Worm (Caenorhabditis elegans) whole organism, L1 larva: ENCODE data around the gene sax-3.

Experiments used
- C04F5.9 ChIP-seq: sonication (generic microtip); optimal IDR thresholded peaks from 2 replicates; lab custom pipeline; 2016; ENCODE audit warnings: missing genetic modification characterization, missing compliant biosample characterization
- C16A3.4 ChIP-seq: fragments of 150-350 bp; optimal IDR thresholded peaks from 2 replicates; lab custom pipeline; 2014; ENCODE audit warnings: missing biosample characterization, missing genetic modification characterization
- C34B4.2 ChIP-seq: sonication (generic microtip); optimal IDR thresholded peaks from 2 replicates; lab custom pipeline; 2017; ENCODE audit warnings: mild to moderate bottlenecking, missing genetic modification characterization, missing compliant biosample characterization
- F16B12.6 ChIP-seq: fragments of 150-350 bp; optimal IDR thresholded peaks from 2 replicates; lab custom pipeline; 2014; ENCODE audit warnings: missing biosample characterization, missing genetic modification characterization
- aha-1 ChIP-seq: fragments of 150-350 bp; optimal IDR thresholded peaks from 2 replicates; lab custom pipeline; 2014; ENCODE audit warnings: missing biosample characterization, missing genetic modification characterization
- alr-1 ChIP-seq: fragments of 200-800 bp; sonication (Bioruptor generic); optimal IDR thresholded peaks from 2 replicates; lab custom pipeline; 2018; ENCODE audit warnings: borderline replicate concordance, mild to moderate bottlenecking, missing genetic modification characterization, missing compliant biosample characterization
- aly-2 ChIP-seq: fragments of 150-350 bp; optimal IDR thresholded peaks from 2 replicates; lab custom pipeline; 2014; ENCODE audit warnings: missing biosample characterization, missing genetic modification characterization
- ama-1 ChIP-seq: fragments of 150-350 bp; optimal IDR thresholded peaks from 2 replicates; lab custom pipeline; 2014
- ceh-8 ChIP-seq: fragments of 200-800 bp; sonication (Bioruptor generic); optimal IDR thresholded peaks from 2 replicates; lab custom pipeline; 2018; ENCODE audit warnings: mild to moderate bottlenecking, missing genetic modification characterization, moderate library complexity, missing compliant biosample characterization
- ceh-82 ChIP-seq, 3 experiments: fragments of 150-350 bp in 1 of 3; sonication (generic microtip) in 2 of 3; optimal IDR thresholded peaks; 2 replicates each; lab custom pipeline; 2014 to 2017; ENCODE audit warnings: missing biosample characterization in 3 of 3, missing genetic modification characterization in 3 of 3
- ceh-88 ChIP-seq: fragments of 200-800 bp; sonication (Bioruptor generic); IDR thresholded peaks from 2 replicates; pipeline ENCODE4 v1.3.6; 2022; ENCODE audit warnings: missing genetic modification characterization, missing compliant biosample characterization
- ceh-90 ChIP-seq: sonication (generic microtip); optimal IDR thresholded peaks from 2 replicates; lab custom pipeline; 2016; ENCODE audit warnings: missing genetic modification characterization, missing compliant biosample characterization
- dpl-1 ChIP-seq, 3 experiments: fragments of 150-350 bp in 2 of 3; sonication (generic microtip) in 1 of 3; optimal IDR thresholded peaks; 2 replicates each; lab custom pipeline; 2014 to 2017; ENCODE audit warnings: missing biosample characterization in 3 of 3, missing genetic modification characterization in 3 of 3, missing genetic modification reagents in 3 of 3
- ets-5 ChIP-seq: fragments of 200-800 bp; sonication (Bioruptor generic); IDR thresholded peaks from 2 replicates; pipeline ENCODE4 v1.3.6; 2022; ENCODE audit warnings: missing genetic modification characterization, missing compliant biosample characterization
- fkh-10 ChIP-seq: sonication (generic microtip); optimal IDR thresholded peaks from 2 replicates; lab custom pipeline; 2017; ENCODE audit warnings: missing biosample characterization, missing genetic modification reagents, missing genetic modification characterization
- grh-1 ChIP-seq: fragments of 200-800 bp; sonication (Bioruptor generic); IDR thresholded peaks from 2 replicates; pipeline ENCODE4 v1.3.6; 2022; ENCODE audit warnings: missing genetic modification reagents, missing genetic modification characterization, missing compliant biosample characterization
- hlh-4 ChIP-seq: sonication (generic microtip); optimal IDR thresholded peaks from 2 replicates; lab custom pipeline; 2016; ENCODE audit warnings: mild to moderate bottlenecking, missing genetic modification characterization, missing compliant biosample characterization
- jun-1 ChIP-seq: fragments of 150-350 bp; optimal IDR thresholded peaks from 2 replicates; lab custom pipeline; 2014; ENCODE audit warnings: missing biosample characterization, missing genetic modification reagents, missing genetic modification characterization
- lin-13 ChIP-seq: fragments of 150-350 bp; optimal IDR thresholded peaks from 2 replicates; lab custom pipeline; 2014; ENCODE audit warnings: missing biosample characterization, missing genetic modification reagents, missing genetic modification characterization
- lin-15B ChIP-seq: fragments of 150-350 bp; sonication (generic microtip); optimal IDR thresholded peaks from 3 replicates; lab custom pipeline; 2014; ENCODE audit warnings: missing biosample characterization, missing genetic modification characterization
- lin-35 ChIP-seq, 2 experiments: fragments of 150-350 bp; optimal IDR thresholded peaks; 2 replicates each; lab custom pipeline; 2014; ENCODE audit warnings: missing biosample characterization in 2 of 2, missing genetic modification characterization in 2 of 2, missing genetic modification reagents in 2 of 2
- lin-39 ChIP-seq: fragments of 150-350 bp; optimal IDR thresholded peaks from 2 replicates; lab custom pipeline; 2014; ENCODE audit warnings: missing biosample characterization, missing genetic modification reagents, missing genetic modification characterization
- mef-2 ChIP-seq: fragments of 150-350 bp; optimal IDR thresholded peaks from 2 replicates; lab custom pipeline; 2014; ENCODE audit warnings: missing biosample characterization, missing genetic modification characterization
- nhr-19 ChIP-seq: fragments of 200-800 bp; sonication (Bioruptor generic); conservative IDR thresholded peaks from 2 replicates; pipeline ENCODE4 v1.3.6; 2022; ENCODE audit warnings: missing genetic modification characterization, missing compliant biosample characterization
- nhr-77 ChIP-seq: fragments of 150-350 bp; optimal IDR thresholded peaks from 2 replicates; lab custom pipeline; 2014; ENCODE audit warnings: missing biosample characterization, missing genetic modification characterization
- pax-3 ChIP-seq: fragments of 200-800 bp; sonication (Bioruptor generic); optimal IDR thresholded peaks from 2 replicates; lab custom pipeline; 2018; ENCODE audit warnings: mild to moderate bottlenecking, missing genetic modification characterization, moderate library complexity, missing compliant biosample characterization
- rnt-1 ChIP-seq: sonication (generic microtip); optimal IDR thresholded peaks from 2 replicates; lab custom pipeline; 2016; ENCODE audit warnings: mild to moderate bottlenecking, missing genetic modification characterization, moderate library complexity, missing compliant biosample characterization
- skn-1 ChIP-seq: fragments of 150-350 bp; optimal IDR thresholded peaks from 2 replicates; lab custom pipeline; 2014; ENCODE audit warnings: missing biosample characterization, missing genetic modification characterization
- sox-4 ChIP-seq: sonication (generic microtip); optimal IDR thresholded peaks from 2 replicates; lab custom pipeline; 2016; ENCODE audit warnings: missing genetic modification characterization, missing compliant biosample characterization
- swsn-7 ChIP-seq: sonication (generic microtip); optimal IDR thresholded peaks from 2 replicates; lab custom pipeline; 2016; ENCODE audit warnings: missing genetic modification characterization, missing compliant biosample characterization
- tlp-1 ChIP-seq: fragments of 150-350 bp; optimal IDR thresholded peaks from 2 replicates; lab custom pipeline; 2014; ENCODE audit warnings: missing biosample characterization, missing genetic modification characterization
- unc-130 ChIP-seq: fragments of 150-350 bp; optimal IDR thresholded peaks from 2 replicates; lab custom pipeline; 2017; ENCODE audit warnings: missing biosample characterization, missing genetic modification characterization, inconsistent platforms
- unc-86 ChIP-seq: sonication (generic microtip); optimal IDR thresholded peaks from 2 replicates; lab custom pipeline; 2016; ENCODE audit warnings: missing genetic modification characterization, missing compliant biosample characterization
- vab-15 ChIP-seq: sonication (generic microtip); optimal IDR thresholded peaks from 2 replicates; lab custom pipeline; 2017; ENCODE audit warnings: missing genotype, mild to moderate bottlenecking, missing genetic modification characterization, missing compliant biosample characterization
- zip-4 ChIP-seq: fragments of 200-800 bp; sonication (Bioruptor generic); optimal IDR thresholded peaks from 2 replicates; lab custom pipeline; 2018; ENCODE audit warnings: mild to moderate bottlenecking, missing genetic modification characterization, moderate library complexity, missing compliant biosample characterization
- ztf-11 ChIP-seq, 2 experiments: sonication (generic microtip); optimal IDR thresholded peaks; 2 replicates each; lab custom pipeline; 2016 to 2017; ENCODE audit warnings: missing genetic modification characterization in 2 of 2, missing biosample characterization in 1 of 2, missing compliant biosample characterization in 1 of 2
- ztf-4 ChIP-seq: fragments of 150-350 bp; optimal IDR thresholded peaks from 2 replicates; lab custom pipeline; 2014; ENCODE audit warnings: missing biosample characterization, missing genetic modification characterization

The sax-3 gene

DNA sequence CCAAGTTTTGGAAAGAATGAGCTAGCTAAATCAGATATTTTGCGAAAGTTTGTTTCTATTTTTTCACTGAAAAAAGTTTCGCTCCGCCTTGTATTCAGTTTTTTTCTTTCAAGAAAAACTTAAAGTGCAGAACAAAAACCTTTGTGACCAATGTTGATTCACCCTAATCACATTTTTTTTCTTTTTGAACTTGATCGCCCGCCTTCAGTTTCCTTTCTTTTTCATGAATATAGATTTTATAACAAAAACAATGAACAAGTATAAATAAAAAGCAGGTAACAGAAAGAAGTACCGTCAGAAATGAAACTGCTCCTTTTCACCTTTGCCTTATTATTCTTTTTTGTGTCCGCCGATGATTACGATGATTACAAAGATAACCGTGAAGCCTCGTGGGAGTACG lies 22.2 kb downstream of the sax-3 start, which contains the start of gene ZK813.2:
TSS of gene ZK813.2 (plus strand) at position 301 of the 400 bp plus-strand sequence.
- TF ChIP-seq zip-4, result no peak

DNA sequence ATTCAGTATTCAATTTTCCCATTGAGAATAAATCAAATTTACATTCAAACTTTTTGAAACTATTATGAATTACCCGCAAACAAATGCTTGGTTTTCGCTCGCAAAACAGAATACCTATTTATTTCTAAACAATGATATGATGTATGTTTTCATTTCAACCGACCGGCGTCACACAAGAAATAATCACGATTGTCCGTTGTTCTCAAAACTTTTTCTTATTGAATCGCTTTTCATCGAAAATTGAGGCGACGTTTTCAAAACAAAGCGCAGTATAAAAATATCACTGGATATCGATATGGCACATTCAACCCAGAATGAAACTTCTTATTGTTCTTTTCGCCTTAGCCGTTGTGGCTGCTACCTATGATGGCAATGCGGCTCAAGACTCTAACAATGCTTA lies 24.2 kb downstream of the sax-3 start, which contains the start of gene ZK813.3:
TSS of gene ZK813.3 (plus strand) at position 301 of the 400 bp plus-strand sequence.
- TF ChIP-seq aha-1 (tag; lab: Kevin White, UChicago) (no peak), skn-1 (tag; lab: Kevin White, UChicago) (no peak), C34B4.2 (tag; lab: Kevin White, UChicago) (no peak), ceh-82 (tag; optimal IDR thresholded peaks at IDR 0.05; lab: Kevin White, UChicago) (no peak), lin-39 (tag; lab: Kevin White, UChicago) (no peak), unc-130 (no peak), grh-1 (GFP tag; lab: Robert Waterston, UW) (no peak), tlp-1 (no peak), lin-35 (GFP tag; optimal IDR thresholded peaks at IDR 0.05; lab: Kevin White, UChicago) (no peak), rnt-1 (tag; lab: Kevin White, UChicago) (no peak), alr-1 (tag; lab: Kevin White, UChicago) (no peak), nhr-19 (GFP tag; lab: Robert Waterston, UW) (no peak), lin-13 (GFP tag; lab: Kevin White, UChicago) (no peak), aly-2 (tag; lab: Kevin White, UChicago) (no peak)

DNA sequence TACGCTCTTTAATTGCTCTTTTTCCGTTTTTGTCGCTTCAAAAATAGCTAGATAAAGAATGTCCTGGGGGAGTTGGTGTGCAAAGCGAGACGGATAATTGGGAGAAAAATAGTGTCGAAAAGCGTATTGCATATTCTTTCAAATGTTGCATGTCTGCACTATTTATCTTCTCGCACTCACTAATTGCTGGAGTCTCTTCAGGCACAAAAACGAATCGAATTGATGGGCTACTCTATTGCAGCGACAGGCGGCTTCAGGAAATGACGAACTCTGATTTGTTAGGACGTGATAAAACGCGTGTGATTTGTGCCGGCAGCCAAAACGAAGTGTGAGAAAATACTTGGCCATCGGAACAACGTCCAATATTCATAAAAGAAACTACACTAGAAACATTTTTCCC lies 25.4 kb downstream of the sax-3 start:
- TF ChIP-seq rnt-1 (tag; lab: Kevin White, UChicago) (peak; percentile 65), ceh-88 (GFP tag; lab: Robert Waterston, UW) (no peak)

DNA sequence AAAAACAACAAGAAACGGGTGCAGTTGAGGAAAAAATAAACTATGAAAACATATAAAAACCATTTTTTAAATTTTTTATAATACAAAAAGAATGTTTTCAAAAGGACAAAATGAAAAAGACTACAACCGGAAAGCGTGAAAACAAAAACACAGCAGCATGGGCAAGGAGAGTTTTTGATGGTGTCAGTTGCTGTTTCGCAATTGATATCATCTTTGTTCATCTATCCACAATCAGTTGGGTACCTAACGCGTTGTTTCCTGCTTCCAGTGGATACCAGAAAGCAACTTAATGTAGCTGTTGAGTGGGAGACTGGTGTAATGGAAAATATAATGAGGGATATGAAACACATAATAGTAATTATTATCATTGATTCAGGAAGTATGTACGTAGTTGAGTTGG lies 25.9 kb downstream of the sax-3 start:
- TF ChIP-seq pax-3 (tag; lab: Kevin White, UChicago), result no peak
- peak; percentile 59 for TF ChIP-seq rnt-1 (tag; lab: Kevin White, UChicago)

DNA sequence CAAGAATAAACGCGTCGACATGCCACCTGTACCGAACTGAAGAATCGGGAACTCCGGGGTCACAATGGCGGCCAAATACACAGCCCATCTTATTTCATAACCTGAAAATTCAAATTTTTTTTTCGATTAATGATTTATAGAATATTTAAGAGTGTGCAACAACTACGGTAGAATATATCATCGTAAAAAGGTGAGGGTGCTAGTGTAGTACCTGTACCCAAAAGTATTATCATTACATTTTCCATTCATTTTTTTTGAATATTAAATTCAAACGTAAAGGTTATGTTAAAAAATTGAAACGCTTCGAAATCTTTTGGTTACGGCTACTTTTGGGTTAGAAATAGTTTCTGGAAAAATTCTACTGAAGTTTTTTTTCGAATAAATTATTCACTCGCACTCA lies 35.7 kb downstream of the sax-3 start, which contains the start of gene ZK813.4:
TSS of gene ZK813.4 (minus strand) at position 101 of the 400 bp plus-strand sequence.
- TF ChIP-seq ceh-90 (tag; lab: Kevin White, UChicago) (no peak), grh-1 (GFP tag; lab: Robert Waterston, UW) (no peak), nhr-77 (no peak), mef-2 (no peak), ets-5 (no peak), ceh-82 (tag; optimal IDR thresholded peaks at IDR 0.05; lab: Kevin White, UChicago) (no peak), C16A3.4 (tag; lab: Kevin White, UChicago) (no peak), lin-15B (no peak)

DNA sequence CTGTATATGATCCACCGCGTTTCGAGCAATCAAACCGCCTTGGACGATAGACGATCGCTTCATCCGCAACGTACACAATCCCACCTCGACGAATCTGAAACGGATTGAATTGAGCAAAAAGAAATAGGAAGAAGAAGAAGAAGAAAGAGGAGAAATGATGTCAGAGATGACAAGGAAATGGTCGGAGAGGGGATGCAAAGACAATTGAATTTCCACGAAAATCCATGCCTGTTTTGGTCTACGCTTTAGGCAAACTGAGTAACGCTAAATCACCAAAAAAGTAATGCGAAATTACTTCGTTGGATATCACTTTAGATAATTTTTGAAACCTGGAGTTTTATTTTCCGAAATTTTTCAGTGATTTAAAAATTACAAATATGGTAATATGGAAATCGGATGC lies 36.6 kb downstream of the sax-3 start:
- peak; percentile 59 for TF ChIP-seq fkh-10
- TF ChIP-seq unc-86 (tag; lab: Kevin White, UChicago), result no peak
- TF ChIP-seq C04F5.9 (tag; lab: Kevin White, UChicago), result no peak

DNA sequence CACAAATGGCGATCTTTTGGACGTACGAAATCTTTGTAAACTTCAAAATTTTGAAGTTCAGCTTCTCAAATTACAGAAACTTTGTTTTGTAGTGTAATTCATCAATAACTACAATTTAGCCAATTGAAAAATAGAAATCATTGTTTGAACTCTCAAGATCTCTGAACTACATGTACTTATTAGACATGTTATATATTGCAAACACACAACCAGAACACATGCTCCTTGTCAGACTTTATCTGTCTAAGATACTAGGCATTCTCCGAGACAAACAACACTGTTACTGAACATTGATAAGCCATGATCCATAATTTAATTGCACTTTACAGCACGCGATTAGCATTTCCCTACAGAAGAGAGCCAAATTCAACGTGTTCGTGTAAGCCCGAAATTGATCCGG lies 41.2 kb downstream of the sax-3 start, which contains the start of gene ZK813.6:
TSS of gene ZK813.6 (plus strand) at position 301 of the 400 bp plus-strand sequence.
- TF ChIP-seq ztf-4 (tag; lab: Kevin White, UChicago), result no peak
- TF ChIP-seq F16B12.6 (tag; lab: Kevin White, UChicago), result no peak
- TF ChIP-seq swsn-7 (tag; lab: Kevin White, UChicago), result no peak
- no peak for TF ChIP-seq ama-1 (lab: Kevin White, UChicago)
- TF ChIP-seq aha-1 (tag; lab: Kevin White, UChicago), result no peak
- no peak for TF ChIP-seq sox-4 (tag; lab: Kevin White, UChicago)
- TF ChIP-seq hlh-4 (tag; lab: Kevin White, UChicago), result no peak
- no peak for TF ChIP-seq fkh-10
- TF ChIP-seq C16A3.4 (tag; lab: Kevin White, UChicago), result no peak
- TF ChIP-seq dpl-1 (GFP tag; optimal IDR thresholded peaks at IDR 0.05; lab: Kevin White, UChicago), result no peak
- no peak for TF ChIP-seq jun-1 (tag; lab: Kevin White, UChicago)
- no peak for TF ChIP-seq C34B4.2 (tag; lab: Kevin White, UChicago)
- TF ChIP-seq ceh-8 (GFP tag; lab: Kevin White, UChicago), result no peak
- TF ChIP-seq vab-15 (tag; lab: Kevin White, UChicago), result no peak
- TF ChIP-seq ztf-11 (tag; optimal IDR thresholded peaks at IDR 0.05; lab: Kevin White, UChicago), result no peak
